Worm (Caenorhabditis elegans) whole organism, dauer: ENCODE results near the gene srh-20.
"Not testable (repeated sequence)": the region's sequence is repeated elsewhere in the genome, so short reads cannot be mapped to it uniquely, and the experiment has no call there.

Experiments used
- unc-62 ChIP-seq: sonication (generic microtip); optimal IDR thresholded peaks from 2 replicates; lab custom pipeline; 2017; ENCODE audit warnings: missing biosample characterization, missing genetic modification reagents, missing genetic modification characterization

The srh-20 gene

DNA sequence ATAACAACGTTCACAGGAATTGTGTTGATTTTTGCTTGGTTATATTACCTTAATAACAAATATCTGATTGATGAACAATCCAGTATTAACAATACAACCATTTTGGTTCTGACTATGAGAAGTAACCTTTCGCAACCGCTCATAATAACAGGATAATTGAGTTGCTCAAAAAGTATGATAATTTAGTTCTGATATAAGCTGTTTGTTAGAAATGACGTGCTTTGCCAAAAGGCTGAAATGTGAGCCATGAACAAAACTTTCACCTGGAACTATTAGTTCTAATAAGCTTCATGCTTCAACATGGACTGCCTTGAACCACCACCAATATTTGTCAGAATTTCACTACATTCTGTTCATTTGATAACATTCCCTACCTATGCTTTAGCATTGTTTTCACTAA is at the start of gene srh-20:
srh-20 (plus strand) TSS at position 301 of the 400 bp plus-strand sequence.
- TF ChIP-seq unc-62 (GFP tag; lab: Kevin White, UChicago): no peak

ce11 chrV:4877587-4877986 is 47.1 kb upstream of the srh-20 start, which contains the start of gene T19H12.6:
Gene T19H12.6, minus strand, starts transcription at chrV:4877687.
- no peak for TF ChIP-seq unc-62 (GFP tag; lab: Kevin White, UChicago)

DNA sequence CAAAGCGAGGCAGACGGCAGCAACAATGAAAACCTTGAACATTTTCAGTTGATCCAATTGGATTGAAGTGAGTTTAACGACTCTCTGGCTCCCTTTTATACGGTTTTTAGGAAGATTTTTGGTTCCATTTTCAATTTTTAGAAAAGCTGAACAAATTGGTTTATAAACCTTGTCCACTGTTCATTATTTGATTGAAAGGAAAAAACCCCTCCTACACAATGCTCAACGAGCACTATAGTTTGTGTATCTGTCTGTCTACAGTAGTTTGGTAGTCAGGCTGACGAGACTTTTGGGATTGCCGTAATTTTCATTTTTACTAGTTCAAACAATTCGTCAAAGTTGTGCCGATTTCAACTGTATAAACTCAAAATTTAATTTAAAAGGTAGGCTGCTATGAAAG is 45.5 kb upstream of the srh-20 start, which contains the start of gene T19H12.15:
T19H12.15 (minus strand) TSS at position 101 of the 400 bp plus-strand sequence.
- TF ChIP-seq unc-62 (GFP tag; lab: Kevin White, UChicago): no peak

DNA sequence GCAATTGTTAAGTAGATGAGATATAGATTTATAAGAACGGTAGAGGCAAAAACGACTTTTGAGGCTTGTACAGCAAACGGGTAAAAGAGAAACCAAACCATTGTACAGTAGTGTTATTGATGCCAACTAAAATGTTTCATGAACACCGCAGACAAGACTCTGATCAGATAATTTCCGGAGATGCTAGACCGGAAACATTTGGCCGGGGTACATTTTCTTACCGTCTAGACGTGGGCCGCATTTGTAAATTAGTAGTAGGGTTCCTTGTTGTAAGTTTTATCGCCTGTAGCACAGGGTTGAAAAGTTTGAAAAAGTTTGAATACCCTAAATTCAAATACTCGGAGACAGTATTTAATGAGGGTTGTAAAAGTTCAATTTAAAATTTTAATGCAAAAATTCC is 43.3 kb upstream of the srh-20 start, which contains the start of gene str-32:
str-32 (minus strand) TSS at position 101 of the 400 bp plus-strand sequence.
- no peak for TF ChIP-seq unc-62 (GFP tag; lab: Kevin White, UChicago)

- no peak for TF ChIP-seq unc-62 (GFP tag; lab: Kevin White, UChicago)
Measured at ce11 chrV:4884490-4884889, 40.2 kb upstream of the srh-20 start, which contains the start of gene T19H12.12. Gene T19H12.12, plus strand, starts transcription at chrV:4884790.

ce11 chrV:4885372-4885771 is 39.3 kb upstream of the srh-20 start, which contains the start of gene T19H12.3:
Gene T19H12.3, plus strand, starts transcription at chrV:4885672.
- no peak for TF ChIP-seq unc-62 (GFP tag; lab: Kevin White, UChicago)

DNA sequence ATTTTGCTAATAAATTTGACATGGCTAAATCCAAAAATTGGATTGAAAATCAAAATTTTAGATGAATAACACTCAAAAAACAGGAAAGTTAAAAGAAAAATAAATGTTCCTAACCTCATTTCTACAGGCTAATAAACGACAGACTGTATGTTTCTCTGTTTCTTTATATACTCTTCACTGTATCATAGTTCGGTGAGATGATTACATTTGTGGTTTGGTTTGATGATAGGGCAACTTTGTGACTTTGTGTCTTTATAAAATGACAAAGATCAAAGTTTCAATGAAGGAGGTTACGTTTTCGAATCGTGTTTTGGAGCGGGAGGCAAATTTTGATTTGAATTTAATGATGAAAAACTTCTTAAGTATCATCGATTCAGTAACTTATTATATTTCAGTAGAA is 35.2 kb upstream of the srh-20 start, which contains the start of gene ugt-12:
ugt-12 (minus strand) TSS at position 153 of the 400 bp plus-strand sequence.
- TF ChIP-seq unc-62 (GFP tag; lab: Kevin White, UChicago): no peak

DNA sequence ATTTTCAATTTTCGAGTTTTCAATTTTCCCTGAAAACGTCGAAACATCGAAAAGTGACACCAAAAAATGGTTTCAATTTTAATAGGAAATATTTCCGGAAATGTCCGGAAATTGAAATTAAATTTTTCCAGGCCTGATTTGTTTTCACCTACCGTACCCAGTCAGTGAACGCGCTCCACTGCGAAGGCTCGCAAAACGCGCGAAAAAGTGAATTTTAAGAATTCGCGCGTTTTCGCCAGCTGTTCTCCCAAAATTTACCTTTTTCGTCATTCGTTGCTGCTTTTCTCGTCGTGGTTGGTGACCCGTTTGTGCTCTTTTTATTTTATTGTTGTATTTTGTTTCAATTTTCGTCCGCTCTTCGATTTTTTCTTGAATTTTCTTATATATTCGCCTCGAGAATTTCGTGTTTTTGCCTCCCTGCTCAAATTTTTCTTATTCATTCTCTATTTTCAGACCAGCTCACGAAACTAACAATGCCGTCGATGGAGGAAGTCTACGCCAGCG is 34.7 kb upstream of the srh-20 start, which contains the start of gene T19H12.2:
T19H12.2 (plus strand) TSS at position 454 of the 504 bp plus-strand sequence.
- no peak for TF ChIP-seq unc-62 (GFP tag; lab: Kevin White, UChicago)

DNA sequence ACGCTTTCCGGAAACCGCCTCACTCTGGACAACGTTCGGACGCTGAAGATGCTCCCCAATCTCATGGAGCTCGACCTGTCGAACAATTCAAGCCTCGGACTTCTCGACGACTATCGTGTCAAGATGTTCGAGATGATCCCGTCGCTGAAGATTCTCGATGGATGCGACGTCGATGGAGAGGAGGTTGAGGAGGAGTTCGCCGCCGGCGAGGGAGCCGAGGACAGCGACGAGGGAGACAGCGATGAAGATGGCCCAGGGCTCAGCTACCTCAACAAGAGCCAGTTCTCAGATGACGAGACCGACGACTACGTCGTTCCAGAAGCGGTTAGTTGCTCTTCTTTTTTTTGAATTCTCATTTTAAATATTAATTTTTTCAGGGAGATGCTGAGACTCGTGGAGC is 33.9 kb upstream of the srh-20 start:
- no peak for TF ChIP-seq unc-62 (GFP tag; lab: Kevin White, UChicago)

DNA sequence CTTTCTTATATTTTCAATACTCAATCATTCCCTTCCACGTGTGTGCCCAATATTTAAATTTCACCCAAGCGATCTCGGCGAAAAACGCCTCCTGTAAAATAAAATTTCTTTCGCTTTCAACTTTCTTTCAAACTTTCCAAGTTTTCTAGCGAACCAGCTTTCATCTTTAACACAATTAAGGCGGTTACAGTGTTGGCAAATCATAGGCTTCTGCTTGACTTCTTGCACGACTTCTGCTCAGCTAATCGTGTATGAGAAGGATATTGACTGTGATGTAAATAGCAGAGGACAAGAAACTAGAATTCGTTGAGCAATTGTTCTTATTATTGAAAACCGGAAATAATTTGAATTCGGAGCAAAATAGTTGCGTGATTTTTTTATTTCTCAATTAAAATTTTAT is 33.4 kb upstream of the srh-20 start:
- no peak for TF ChIP-seq unc-62 (GFP tag; lab: Kevin White, UChicago)

DNA sequence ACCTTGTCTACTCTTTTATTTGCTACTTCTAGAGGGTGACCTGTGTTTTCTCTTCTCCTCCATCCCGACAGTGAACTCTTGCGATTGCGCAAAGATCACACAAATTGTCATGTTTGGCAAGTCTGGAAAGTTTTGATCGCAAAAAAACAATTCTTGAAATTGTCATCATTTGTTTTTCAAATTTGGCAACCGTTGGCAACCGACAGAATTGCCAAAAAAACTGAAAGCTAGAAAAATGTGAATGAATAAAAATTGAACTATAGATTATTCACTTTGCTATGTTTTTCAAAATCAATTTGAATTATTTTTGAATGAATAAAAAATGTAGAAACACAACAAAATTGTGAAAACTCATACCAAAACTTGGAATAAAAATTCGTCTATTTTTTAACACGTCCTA is 29.7 kb upstream of the srh-20 start, which contains the start of gene ugt-11:
ugt-11 (minus strand) TSS at position 101 of the 400 bp plus-strand sequence.
- no peak for TF ChIP-seq unc-62 (GFP tag; lab: Kevin White, UChicago)

- no peak for TF ChIP-seq unc-62 (GFP tag; lab: Kevin White, UChicago)
Measured at ce11 chrV:4895744-4896143, 29.0 kb upstream of the srh-20 start, which contains the start of gene ugt-9. Gene ugt-9, plus strand, starts transcription at chrV:4896048.

DNA sequence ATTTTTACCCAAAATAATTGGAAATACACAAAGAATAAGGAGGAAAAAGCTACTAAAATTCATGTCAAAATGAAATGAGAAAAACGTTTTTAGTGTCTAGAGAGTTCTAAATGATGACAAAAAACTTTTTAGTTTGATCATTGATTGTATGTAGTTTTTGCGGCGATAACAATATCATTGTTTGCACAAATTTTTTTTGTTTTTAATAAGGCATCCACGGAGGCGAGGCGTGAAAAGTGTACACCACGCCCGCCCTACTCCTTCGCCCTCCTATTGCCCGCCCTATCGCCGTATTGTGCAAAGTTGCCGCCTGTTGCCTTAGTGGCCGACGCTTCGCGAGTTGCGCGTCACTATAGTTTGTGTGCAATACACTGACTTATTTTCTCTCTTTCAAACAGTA is 24.7 kb upstream of the srh-20 start, which contains the start of gene ugt-10:
ugt-10 (minus strand) TSS at position 101 of the 400 bp plus-strand sequence.
- not testable (repeated sequence) for TF ChIP-seq unc-62 (GFP tag; lab: Kevin White, UChicago)

- TF ChIP-seq unc-62 (GFP tag; lab: Kevin White, UChicago): no peak
Measured at ce11 chrV:4901074-4901473, 23.6 kb upstream of the srh-20 start, which contains the start of gene ugt-67. Gene ugt-67, plus strand, starts transcription at chrV:4901374.

- TF ChIP-seq unc-62 (GFP tag; lab: Kevin White, UChicago): no peak
Measured at ce11 chrV:4903696-4904095, 21.0 kb upstream of the srh-20 start, which contains the start of gene ugt-8. Gene ugt-8, plus strand, starts transcription at chrV:4903930.

ce11 chrV:4905953-4906352 is 18.8 kb upstream of the srh-20 start, which contains the start of gene ugt-14:
Gene ugt-14, plus strand, starts transcription at chrV:4906253.
- TF ChIP-seq unc-62 (GFP tag; lab: Kevin White, UChicago): no peak

- TF ChIP-seq unc-62 (GFP tag; lab: Kevin White, UChicago): no peak
Measured at ce11 chrV:4908591-4908990, 16.1 kb upstream of the srh-20 start, which contains the start of gene ugt-13. Gene ugt-13, plus strand, starts transcription at chrV:4908884.
